Fruit fly (Drosophila melanogaster): ENCODE measurements around the gene ras.
A peak's percentile ranks its signal among the peaks of the same experiment; 100 is the strongest.

Gene ras

DNA sequence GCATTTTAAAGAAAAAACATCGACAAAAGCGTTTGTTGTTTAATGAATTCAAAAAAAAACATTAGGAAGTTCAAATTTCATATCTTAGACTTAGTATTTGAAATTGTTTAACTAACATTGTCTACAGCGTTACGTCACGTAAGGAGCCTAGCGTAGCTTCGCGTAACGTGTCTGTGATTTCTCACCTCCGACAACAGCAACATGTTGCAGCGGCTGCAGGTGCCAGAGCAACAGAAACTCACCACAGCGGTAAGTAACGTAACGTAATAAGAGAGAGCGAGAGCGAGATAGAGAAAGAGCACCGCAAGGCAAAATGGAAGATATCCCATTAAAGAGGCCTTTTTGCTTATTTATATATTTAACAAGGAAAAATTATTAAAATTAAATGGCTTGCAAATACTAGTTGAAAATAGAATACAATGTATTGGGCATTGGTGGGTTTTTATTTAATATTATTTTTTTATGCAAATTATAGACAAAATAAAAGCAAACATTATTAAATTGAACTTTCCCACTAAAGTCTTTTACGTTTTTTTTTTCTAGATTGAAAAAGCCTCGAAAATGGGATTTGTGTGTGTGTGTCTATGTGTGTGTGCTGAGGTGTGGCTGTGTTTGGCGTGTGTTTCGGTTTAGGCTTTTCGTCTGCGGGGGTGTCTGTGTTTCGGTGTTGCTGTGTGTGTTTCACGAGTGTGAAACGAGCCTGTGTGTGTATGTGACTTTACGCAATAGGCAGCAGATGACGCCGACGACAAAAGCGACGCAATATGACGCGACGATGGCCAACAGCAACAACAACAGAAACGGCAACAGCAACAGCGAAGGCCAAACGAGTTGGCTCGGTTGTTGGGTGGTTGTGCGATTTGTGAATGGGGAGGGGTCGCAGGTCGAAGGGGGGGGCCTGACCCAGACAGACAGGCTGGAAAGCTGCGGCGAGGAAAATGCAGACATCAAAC, 14.1 kb upstream of the ras start (continued):
- TF ChIP-seq Gsc (GFP tag; IDR thresholded peaks at IDR 0.05) (no peak), E2f1 (GFP tag; IDR thresholded peaks at IDR 0.05) (no peak), sob (GFP tag; IDR thresholded peaks at IDR 0.05) (no peak), Drgx (GFP tag; IDR thresholded peaks at IDR 0.05) (0 out of 2 replicates have a peak, but pooled peaks have one; percentile 8), CG5180 (GFP tag; optimal IDR thresholded peaks at IDR 0.05) (peak; percentile 11), CG10209 (GFP tag; optimal IDR thresholded peaks at IDR 0.05) (no peak), B-H1 (GFP tag; IDR thresholded peaks at IDR 0.05) (no peak), MBD-R2 (GFP tag; IDR thresholded peaks at IDR 0.05) (no peak), Sry-δ (GFP tag; optimal IDR thresholded peaks at IDR 0.05) (no peak), CG18619 (GFP tag; optimal IDR thresholded peaks at IDR 0.05) (no peak), CG8388 (GFP tag; optimal IDR thresholded peaks at IDR 0.05) (no peak), Atf6 (GFP tag; IDR thresholded peaks at IDR 0.05) (0 out of 2 replicates have a peak, but pooled peaks have one; percentile 16), abd-A (tag; optimal IDR thresholded peaks at IDR 0.05) (peak; percentile 62), CG7928 (GFP tag; optimal IDR thresholded peaks at IDR 0.05) (no peak), CG30431 (GFP tag; optimal IDR thresholded peaks at IDR 0.05) (no peak), CG16779 (GFP tag; IDR thresholded peaks at IDR 0.05) (no peak), Pdp1 (GFP tag; optimal IDR thresholded peaks at IDR 0.05) (peak in 1 of 2 experiments; percentile 95), ssp (GFP tag; IDR thresholded peaks at IDR 0.05) (no peak), CG4820 (GFP tag; optimal IDR thresholded peaks at IDR 0.05) (no peak), CG9727 (GFP tag; optimal IDR thresholded peaks at IDR 0.05) (no peak), slou (GFP tag; optimal IDR thresholded peaks at IDR 0.05) (no peak), unpg (GFP tag; optimal IDR thresholded peaks at IDR 0.05) (no peak), kni (GFP tag; optimal IDR thresholded peaks at IDR 0.05) (no peak), Abd-B (GFP tag; optimal IDR thresholded peaks at IDR 0.05) (no peak), CG10543 (GFP tag; optimal IDR thresholded peaks at IDR 0.05) (peak; percentile 0), CG6272 (GFP tag; IDR thresholded peaks at IDR 0.05) (no peak), CG4360 (GFP tag; IDR thresholded peaks at IDR 0.05) (peak; percentile 77), CG13296 (GFP tag; optimal IDR thresholded peaks at IDR 0.05) (no peak), MTF-1 (GFP tag; optimal IDR thresholded peaks at IDR 0.05; ENCODE audit: borderline replicate concordance) (no peak), sr (GFP tag; IDR thresholded peaks at IDR 0.05) (peak; percentile 92), kah (GFP tag; optimal IDR thresholded peaks at IDR 0.05) (peak; percentile 39), B-H2 (GFP tag; optimal IDR thresholded peaks at IDR 0.05) (no peak), D19A (tag; optimal IDR thresholded peaks at IDR 0.05) (no peak), ap (GFP tag; IDR thresholded peaks at IDR 0.05) (no peak), CG17359 (tag; optimal IDR thresholded peaks at IDR 0.05) (no peak), bsh (GFP tag; optimal IDR thresholded peaks at IDR 0.05) (no peak), CG12942 (GFP tag; optimal IDR thresholded peaks at IDR 0.05) (no peak), Deaf1 (tag; optimal IDR thresholded peaks at IDR 0.05) (peak; percentile 85), Adf1 (GFP tag; IDR thresholded peaks at IDR 0.05) (peak; percentile 52), dan (GFP tag; IDR thresholded peaks at IDR 0.05) (no peak), sd (tag; optimal IDR thresholded peaks at IDR 0.05) (peak; percentile 7), CG9797 (GFP tag; optimal IDR thresholded peaks at IDR 0.05) (no peak), pb (GFP tag; optimal IDR thresholded peaks at IDR 0.05) (no peak), Rfx (GFP tag; IDR thresholded peaks at IDR 0.05) (0 out of 2 replicates have a peak, but pooled peaks have one; percentile 9), CG13287 (GFP tag; IDR thresholded peaks at IDR 0.05; ENCODE audit: partially characterized antibody) (no peak; the same call in 1 of the 2 replicates), Sin3A (optimal IDR thresholded peaks at IDR 0.05) (no peak), CG10366 (GFP tag; IDR thresholded peaks at IDR 0.05) (no peak), eve (GFP tag; optimal IDR thresholded peaks at IDR 0.05) (peak in 1 of 2 experiments; percentile 14), nerfin-2 (GFP tag; IDR thresholded peaks at IDR 0.05; ENCODE audit: partially characterized antibody) (no peak)

All from whole organism, embryonic.